Worm (Caenorhabditis elegans): Measurements from ENCODE around the gene glo-3.

Gene glo-3

DNA sequence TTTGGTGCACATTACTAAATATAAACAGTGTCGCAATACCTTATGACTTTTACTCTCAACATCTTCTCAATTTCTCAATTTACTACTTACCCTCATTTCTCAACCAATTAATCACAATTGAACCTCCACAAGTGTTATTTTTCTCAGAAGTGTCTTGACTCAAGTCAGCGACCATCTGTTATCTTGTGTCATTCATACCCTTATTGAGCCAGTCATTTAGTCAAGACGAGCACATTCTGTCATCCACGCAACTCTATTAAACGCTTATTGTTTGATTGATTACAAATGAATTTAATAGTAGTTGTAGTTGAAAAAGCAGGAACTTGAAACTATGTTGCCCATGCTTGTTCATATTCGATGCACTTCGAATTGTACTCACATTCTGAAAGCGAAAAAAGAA is 30.1 kb upstream of the glo-3 start:
- TF ChIP-seq lin-13 (tag; optimal IDR thresholded peaks at IDR 0.05) (no peak), cnd-1 (tag; optimal IDR thresholded peaks at IDR 0.05) (peak; percentile 74), tbx-8 (GFP tag; optimal IDR thresholded peaks at IDR 0.05) (no peak), ces-1 (GFP tag; optimal IDR thresholded peaks at IDR 0.05) (peak; percentile 15), nhr-2 (tag; optimal IDR thresholded peaks at IDR 0.05) (peak; percentile 69)

ce11 chrX:10505193-10505592 is 28.3 kb upstream of the glo-3 start:
- TF ChIP-seq lsy-2 (tag; optimal IDR thresholded peaks at IDR 0.05) (peak; percentile 85), lin-32 (GFP tag; optimal IDR thresholded peaks at IDR 0.05) (no peak)

DNA sequence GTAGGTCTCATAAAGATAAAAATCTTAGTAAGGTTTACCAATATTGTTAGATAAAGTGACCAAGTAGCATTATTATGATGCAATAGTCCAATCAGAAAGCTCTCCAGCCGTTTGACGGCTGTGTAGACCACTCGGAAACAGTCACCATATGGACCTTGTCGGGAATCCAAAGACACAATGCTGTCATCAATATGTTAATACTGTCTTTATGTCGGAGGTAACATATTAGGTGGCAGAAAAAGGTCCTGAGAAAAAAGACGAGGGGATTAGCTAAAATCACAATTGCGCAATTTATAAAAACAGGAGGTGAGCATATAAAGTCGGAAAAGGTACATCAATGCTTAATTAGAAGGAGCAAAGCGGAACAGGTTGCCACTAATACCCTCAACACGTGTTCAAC is 25.5 kb upstream of the glo-3 start:
- peak; percentile 46 for TF ChIP-seq elt-1 (tag; optimal IDR thresholded peaks at IDR 0.05; ENCODE audit: borderline replicate concordance, insufficient read depth)
- TF ChIP-seq nhr-76 (tag; optimal IDR thresholded peaks at IDR 0.05), result no peak
- peak; percentile 39 for TF ChIP-seq zip-8 (tag; optimal IDR thresholded peaks at IDR 0.05)
- peak; percentile 8 for TF ChIP-seq unc-62 (GFP tag; optimal IDR thresholded peaks at IDR 0.05)
- no peak for TF ChIP-seq sptf-1 (tag; optimal IDR thresholded peaks at IDR 0.05)
- TF ChIP-seq nhr-2 (tag; optimal IDR thresholded peaks at IDR 0.05), result peak; percentile 83
- TF ChIP-seq ceh-39 (tag; optimal IDR thresholded peaks at IDR 0.05), result no peak
- TF ChIP-seq unc-120 (tag; optimal IDR thresholded peaks at IDR 0.05; ENCODE audit: poor library complexity, severe bottlenecking), result no peak
- peak; percentile 54 for TF ChIP-seq cnd-1 (tag; optimal IDR thresholded peaks at IDR 0.05)
- TF ChIP-seq ceh-43 (GFP tag; optimal IDR thresholded peaks at IDR 0.05), result no peak
- TF ChIP-seq elt-3 (tag; optimal IDR thresholded peaks at IDR 0.05), result no peak

DNA sequence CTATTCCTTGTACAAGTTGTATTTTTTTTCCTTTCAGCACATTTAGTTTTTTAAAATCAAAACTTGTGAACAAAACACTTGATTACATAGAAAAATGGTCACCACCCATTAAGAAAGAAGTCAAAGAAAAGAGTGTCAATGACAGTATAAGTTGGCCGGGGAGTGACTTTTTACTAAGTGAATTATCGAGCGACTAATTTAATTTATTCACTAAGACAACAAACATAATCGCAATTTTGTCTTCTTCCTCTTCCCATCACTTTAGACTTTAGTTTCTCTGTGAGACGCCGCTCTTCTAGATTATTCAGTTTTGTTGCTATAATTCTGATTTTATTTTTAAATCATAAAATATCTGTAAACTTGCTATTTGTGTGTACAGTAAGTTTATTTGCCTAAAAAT is 19.4 kb upstream of the glo-3 start:
- TF ChIP-seq mls-2 (tag; optimal IDR thresholded peaks at IDR 0.05) (no peak), ces-1 (GFP tag; optimal IDR thresholded peaks at IDR 0.05) (peak; percentile 5), flh-1 (GFP tag; optimal IDR thresholded peaks at IDR 0.05) (no peak)

- TF ChIP-seq sem-2 (GFP tag; optimal IDR thresholded peaks at IDR 0.05), result no peak
- no peak for TF ChIP-seq mep-1 (tag; optimal IDR thresholded peaks at IDR 0.05)
- TF ChIP-seq ham-2 (GFP tag; optimal IDR thresholded peaks at IDR 0.05), result peak; percentile 3
- peak; percentile 57 for TF ChIP-seq lsy-2 (tag; optimal IDR thresholded peaks at IDR 0.05)
Measured at ce11 chrX:10514834-10515233, 18.7 kb upstream of the glo-3 start.

DNA sequence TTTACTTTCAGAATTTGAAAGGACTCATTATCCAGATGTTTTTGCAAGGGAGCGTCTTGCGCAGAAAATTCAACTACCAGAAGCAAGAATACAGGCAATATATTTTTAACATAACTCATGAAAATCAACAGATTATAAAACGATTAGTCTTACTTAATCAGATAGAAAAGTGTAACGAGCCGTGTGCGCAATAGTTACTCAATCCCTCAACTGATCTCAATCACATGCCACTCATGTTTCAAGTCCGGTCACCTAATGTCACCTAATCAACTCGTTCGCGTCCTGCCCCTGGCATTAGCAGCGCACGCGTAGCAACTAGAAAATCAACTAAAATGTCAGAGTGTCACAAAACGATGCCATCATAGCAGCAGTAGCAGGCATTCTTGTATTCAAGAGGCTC is 16.9 kb upstream of the glo-3 start:
- TF ChIP-seq nhr-2 (tag; optimal IDR thresholded peaks at IDR 0.05), result peak; percentile 63
- TF ChIP-seq drap-1 (GFP tag; optimal IDR thresholded peaks at IDR 0.05), result no peak

- TF ChIP-seq elt-1 (tag; optimal IDR thresholded peaks at IDR 0.05; ENCODE audit: borderline replicate concordance, insufficient read depth) (peak; percentile 91), bed-3 (GFP tag; optimal IDR thresholded peaks at IDR 0.05) (no peak), snpc-4 (tag; optimal IDR thresholded peaks at IDR 0.05) (no peak), nhr-2 (tag; optimal IDR thresholded peaks at IDR 0.05) (peak; percentile 69), M03D4.4 (tag; optimal IDR thresholded peaks at IDR 0.05) (no peak), mab-5 (tag; optimal IDR thresholded peaks at IDR 0.05) (no peak), ceh-39 (tag; optimal IDR thresholded peaks at IDR 0.05) (no peak), cnd-1 (tag; optimal IDR thresholded peaks at IDR 0.05) (no peak), sem-2 (GFP tag; optimal IDR thresholded peaks at IDR 0.05) (no peak), sptf-1 (tag; optimal IDR thresholded peaks at IDR 0.05) (no peak), ces-1 (GFP tag; optimal IDR thresholded peaks at IDR 0.05) (no peak), unc-62 (GFP tag; optimal IDR thresholded peaks at IDR 0.05) (peak; percentile 92), drap-1 (GFP tag; optimal IDR thresholded peaks at IDR 0.05) (no peak), blmp-1 (tag; optimal IDR thresholded peaks at IDR 0.05) (no peak), lin-13 (tag; optimal IDR thresholded peaks at IDR 0.05) (no peak)
Measured at ce11 chrX:10520185-10520584, 13.3 kb upstream of the glo-3 start.

Measured in whole organism, mixed stage, embryonic.